Worm (Caenorhabditis elegans): ENCODE results near the gene pdr-1.

The pdr-1 gene

ce11 chrIII:13768074-13768662 is 3.1 kb upstream of the pdr-1 start, which contains the start of gene rml-1 (continued):
- TF ChIP-seq unc-62 (GFP tag; optimal IDR thresholded peaks at IDR 0.05), result no peak
- TF ChIP-seq ceh-40 (GFP tag; IDR thresholded peaks at IDR 0.05), result no peak
- TF ChIP-seq gei-17 (GFP tag; optimal IDR thresholded peaks at IDR 0.05), result no peak
- TF ChIP-seq nhr-179 (tag; optimal IDR thresholded peaks at IDR 0.05), result no peak
- no peak for TF ChIP-seq pha-4 (tag; optimal IDR thresholded peaks at IDR 0.05)
- TF ChIP-seq repo-1 (tag; optimal IDR thresholded peaks at IDR 0.05), result no peak
- TF ChIP-seq madf-6 (GFP tag; IDR thresholded peaks at IDR 0.05), result peak; percentile 47; the same call in 1 of the 2 replicates
- TF ChIP-seq F55B11.4 (tag; optimal IDR thresholded peaks at IDR 0.05; ENCODE audit: borderline replicate concordance, insufficient read depth), result no peak
- TF ChIP-seq zim-3 (tag; optimal IDR thresholded peaks at IDR 0.05), result no peak
- TF ChIP-seq hsf-1 (GFP tag; IDR thresholded peaks at IDR 0.05), result 0 out of 2 replicates have a peak, but pooled peaks have one; percentile 58
- no peak for TF ChIP-seq ztf-28 (GFP tag; IDR thresholded peaks at IDR 0.05)
- TF ChIP-seq sptf-2 (GFP tag; optimal IDR thresholded peaks at IDR 0.05), result no peak
- peak; percentile 81 for TF ChIP-seq F49E8.2 (tag; optimal IDR thresholded peaks at IDR 0.05; ENCODE audit: insufficient read depth)
- no peak for TF ChIP-seq ccch-3 (GFP tag; optimal IDR thresholded peaks at IDR 0.05)
- TF ChIP-seq ceh-58 (GFP tag; IDR thresholded peaks at IDR 0.05), result no peak
- TF ChIP-seq B0261.1 (tag; optimal IDR thresholded peaks at IDR 0.05), result no peak
- TF ChIP-seq C06A6.2 (GFP tag; conservative IDR thresholded peaks at IDR 0.05), result no peak
- peak; percentile 37; the same call in 1 of the 2 replicates for TF ChIP-seq Y53G8AR.9 (GFP tag; conservative IDR thresholded peaks at IDR 0.05)
- no peak for TF ChIP-seq ztf-26 (tag; optimal IDR thresholded peaks at IDR 0.05)
- peak; percentile 46 for TF ChIP-seq dpl-1 (GFP tag; optimal IDR thresholded peaks at IDR 0.05)
- no peak for TF ChIP-seq K11D2.4 (GFP tag; IDR thresholded peaks at IDR 0.05)
- no peak for TF ChIP-seq nhr-120 (GFP tag; IDR thresholded peaks at IDR 0.05)
- peak; percentile 66 for TF ChIP-seq efl-1 (GFP tag; optimal IDR thresholded peaks at IDR 0.05)
- TF ChIP-seq somi-1 (GFP tag; optimal IDR thresholded peaks at IDR 0.05), result no peak
- no peak for TF ChIP-seq attf-3 (GFP tag; conservative IDR thresholded peaks at IDR 0.05)
- TF ChIP-seq egl-18 (GFP tag; IDR thresholded peaks at IDR 0.05), result no peak
- no peak for TF ChIP-seq ceh-27 (GFP tag; optimal IDR thresholded peaks at IDR 0.05)
- TF ChIP-seq nhr-90 (tag; optimal IDR thresholded peaks at IDR 0.05), result no peak

- TF ChIP-seq D2030.7 (GFP tag; IDR thresholded peaks at IDR 0.05) (no peak), tbp1 (GFP tag; optimal IDR thresholded peaks at IDR 0.05) (no peak), egrh-3 (GFP tag; IDR thresholded peaks at IDR 0.05) (no peak), mes-4 (tag; optimal IDR thresholded peaks at IDR 0.05) (no peak), F57A8.1 (GFP tag; optimal IDR thresholded peaks at IDR 0.05) (no peak), nhr-80 (tag; optimal IDR thresholded peaks at IDR 0.05) (no peak), lin-26 (GFP tag; IDR thresholded peaks at IDR 0.05) (no peak), him-1 (tag; optimal IDR thresholded peaks at IDR 0.05) (no peak), nfya-2 (GFP tag; IDR thresholded peaks at IDR 0.05) (no peak), Y53F4B.3 (GFP tag; IDR thresholded peaks at IDR 0.05) (no peak), die-1 (tag; optimal IDR thresholded peaks at IDR 0.05) (no peak), ceh-58 (GFP tag; IDR thresholded peaks at IDR 0.05) (no peak), C17E4.6 (GFP tag; IDR thresholded peaks at IDR 0.05) (no peak), madf-3 (GFP tag; IDR thresholded peaks at IDR 0.05) (no peak), F52B5.7 (tag; optimal IDR thresholded peaks at IDR 0.05) (no peak), F10E7.11 (tag; optimal IDR thresholded peaks at IDR 0.05) (no peak)
These were observed 1.3 kb upstream of the pdr-1 start for ce11 chrIII:13770017-13770416.

All from whole organism, young adult.